Worm (Caenorhabditis elegans): Measurements from ENCODE around the gene piga-1.

The piga-1 gene

ce11 chrII:8641131-8641530 lies 20.4 kb downstream of the piga-1 start, which contains the start of gene D2085.7:
Gene D2085.7, plus strand, starts transcription at chrII:8641381.
- peak; percentile 28; the same call in 1 of the 2 replicates for TF ChIP-seq hmg-1.2 (GFP tag; IDR thresholded peaks at IDR 0.05)
- no peak for TF ChIP-seq madf-6 (GFP tag; IDR thresholded peaks at IDR 0.05)

- peak; percentile 13 for TF ChIP-seq nhr-80 (tag; optimal IDR thresholded peaks at IDR 0.05)
- no peak for TF ChIP-seq egl-44 (GFP tag; IDR thresholded peaks at IDR 0.05)
Measured at ce11 chrII:8640503-8640902, 21.0 kb downstream of the piga-1 start.

ce11 chrII:8639553-8639952 lies 22.0 kb downstream of the piga-1 start:
- no peak for TF ChIP-seq ztf-25 (GFP tag; IDR thresholded peaks at IDR 0.05)
- no peak for TF ChIP-seq gei-17 (GFP tag; optimal IDR thresholded peaks at IDR 0.05)
- no peak for TF ChIP-seq ztf-26 (tag; optimal IDR thresholded peaks at IDR 0.05)
- TF ChIP-seq xnd-1 (tag; optimal IDR thresholded peaks at IDR 0.05) = no peak
- TF ChIP-seq ztf-18 (tag; optimal IDR thresholded peaks at IDR 0.05) = no peak
- TF ChIP-seq fkh-3 (tag; optimal IDR thresholded peaks at IDR 0.05) = no peak
- TF ChIP-seq Y53F4B.3 (GFP tag; IDR thresholded peaks at IDR 0.05) = no peak
- TF ChIP-seq snpc-1.3 (tag; optimal IDR thresholded peaks at IDR 0.05; ENCODE audit: insufficient read depth) = no peak
- no peak for TF ChIP-seq athp-1 (tag; optimal IDR thresholded peaks at IDR 0.05)
- TF ChIP-seq F10E7.11 (tag; optimal IDR thresholded peaks at IDR 0.05) = no peak
- no peak for TF ChIP-seq tbx-9 (tag; optimal IDR thresholded peaks at IDR 0.05; ENCODE audit: borderline replicate concordance)
- no peak for TF ChIP-seq lin-40 (tag; optimal IDR thresholded peaks at IDR 0.05)
- TF ChIP-seq let-607 (tag; optimal IDR thresholded peaks at IDR 0.05) = no peak
- TF ChIP-seq attf-5 (GFP tag; optimal IDR thresholded peaks at IDR 0.05) = no peak
- TF ChIP-seq Y53G8AR.9 (GFP tag; conservative IDR thresholded peaks at IDR 0.05) = no peak
- no peak for TF ChIP-seq ceh-27 (GFP tag; optimal IDR thresholded peaks at IDR 0.05)

- TF ChIP-seq F10E7.11 (tag; optimal IDR thresholded peaks at IDR 0.05) = no peak
- no peak for TF ChIP-seq ZK185.1 (tag; optimal IDR thresholded peaks at IDR 0.05; ENCODE audit: poor library complexity, severe bottlenecking)
- no peak for TF ChIP-seq akir-1 (GFP tag; optimal IDR thresholded peaks at IDR 0.05)
- no peak for TF ChIP-seq ccch-3 (GFP tag; optimal IDR thresholded peaks at IDR 0.05)
- no peak for TF ChIP-seq lin-54 (GFP tag; optimal IDR thresholded peaks at IDR 0.05)
Measured at ce11 chrII:8637615-8638014, 23.9 kb downstream of the piga-1 start, which contains the start of gene vab-9. Gene vab-9, minus strand, starts transcription at chrII:8637715.

- no peak for TF ChIP-seq ama-1 (optimal IDR thresholded peaks at IDR 0.05)
- TF ChIP-seq ama-1 (GFP tag; optimal IDR thresholded peaks at IDR 0.05) = no peak
- 0 out of 2 replicates have a peak, but pooled peaks have one; percentile 39 for TF ChIP-seq madf-3 (GFP tag; IDR thresholded peaks at IDR 0.05)
Measured at ce11 chrII:8634386-8634785, 27.1 kb downstream of the piga-1 start, which contains the start of gene cutl-12. Gene cutl-12, minus strand, starts transcription at chrII:8634486.

DNA sequence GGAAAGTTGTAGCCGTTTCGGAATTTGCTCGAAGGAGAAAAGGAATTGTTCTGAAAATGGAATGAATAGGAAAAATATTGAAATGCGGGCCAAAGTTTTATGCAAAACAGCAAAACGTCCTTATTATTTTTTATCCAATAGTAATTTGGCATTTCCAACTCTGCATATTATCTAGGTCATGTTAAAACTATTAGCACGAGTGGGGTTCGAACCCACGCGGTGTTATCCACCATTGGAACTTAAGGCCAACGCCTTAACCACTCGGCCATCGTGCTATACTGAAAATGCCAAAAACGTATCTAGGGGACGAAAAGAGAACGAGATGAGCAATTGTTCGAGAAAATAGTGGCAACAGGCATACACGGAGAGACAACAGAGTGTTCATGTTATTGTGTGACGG lies 29.7 kb downstream of the piga-1 start:
- TF ChIP-seq F55B11.4 (tag; optimal IDR thresholded peaks at IDR 0.05; ENCODE audit: borderline replicate concordance, insufficient read depth) (no peak), him-1 (tag; optimal IDR thresholded peaks at IDR 0.05) (no peak), rcor-1 (GFP tag; IDR thresholded peaks at IDR 0.05) (no peak), madf-3 (GFP tag; IDR thresholded peaks at IDR 0.05) (no peak), lin-54 (GFP tag; optimal IDR thresholded peaks at IDR 0.05) (no peak), egl-44 (GFP tag; IDR thresholded peaks at IDR 0.05) (no peak), cebp-2 (GFP tag; IDR thresholded peaks at IDR 0.05) (no peak), chd-7 (tag; optimal IDR thresholded peaks at IDR 0.05) (no peak), mxl-1 (tag; optimal IDR thresholded peaks at IDR 0.05) (no peak), hsf-1 (GFP tag; IDR thresholded peaks at IDR 0.05) (peak; percentile 36; the same call in 1 of the 2 replicates), ZK185.1 (tag; optimal IDR thresholded peaks at IDR 0.05; ENCODE audit: poor library complexity, severe bottlenecking) (no peak), D2030.7 (GFP tag; IDR thresholded peaks at IDR 0.05) (0 out of 2 replicates have a peak, but pooled peaks have one; percentile 18), tbp1 (GFP tag; optimal IDR thresholded peaks at IDR 0.05) (peak; percentile 82), hmg-20 (GFP tag; IDR thresholded peaks at IDR 0.05) (no peak), ceh-58 (GFP tag; IDR thresholded peaks at IDR 0.05) (no peak), B0261.1 (tag; optimal IDR thresholded peaks at IDR 0.05) (peak; percentile 56), F33H1.4 (GFP tag; IDR thresholded peaks at IDR 0.05) (no peak; the same call in 1 of the 2 replicates), dpl-1 (GFP tag; optimal IDR thresholded peaks at IDR 0.05) (no peak)
